Worm (Caenorhabditis elegans) whole organism, late embryonic: ENCODE measurements around the gene Y67A10A.11.
A peak's percentile ranks its signal among the peaks of the same experiment; 100 is the strongest.

ENCODE experiments used
- F13H6.1 ChIP-seq: sonication (generic microtip); optimal IDR thresholded peaks from 2 replicates; lab custom pipeline; 2016; ENCODE audit warnings: missing genetic modification characterization, missing compliant biosample characterization
- T23F11.4 ChIP-seq: fragments of 200-800 bp; sonication (Bioruptor generic); optimal IDR thresholded peaks from 2 replicates; lab custom pipeline; 2018; ENCODE audit warnings: mild to moderate bottlenecking, missing genetic modification characterization, missing compliant biosample characterization
- ama-1 ChIP-seq: fragments of 150-350 bp; optimal IDR thresholded peaks from 2 replicates; lab custom pipeline; 2014
- ceh-2 ChIP-seq: sonication (generic microtip); optimal IDR thresholded peaks from 2 replicates; lab custom pipeline; 2016; ENCODE audit warnings: missing genotype, missing genetic modification characterization, missing compliant biosample characterization
- ceh-22 ChIP-seq: sonication (generic microtip); optimal IDR thresholded peaks from 2 replicates; lab custom pipeline; 2017; ENCODE audit warnings: missing biosample characterization, missing genetic modification characterization
- ceh-31 ChIP-seq: sonication (generic microtip); optimal IDR thresholded peaks from 2 replicates; lab custom pipeline; 2016; ENCODE audit warnings: missing genetic modification characterization, missing compliant biosample characterization
- ceh-34 ChIP-seq: sonication (generic microtip); optimal IDR thresholded peaks from 2 replicates; lab custom pipeline; 2016; ENCODE audit warnings: mild to moderate bottlenecking, missing genetic modification characterization, missing compliant biosample characterization
- elt-4 ChIP-seq: sonication (generic microtip); optimal IDR thresholded peaks from 2 replicates; lab custom pipeline; 2016; ENCODE audit warnings: missing genetic modification characterization, missing compliant biosample characterization
- nhr-11 ChIP-seq: fragments of 150-350 bp; optimal IDR thresholded peaks from 2 replicates; lab custom pipeline; 2014; ENCODE audit warnings: missing biosample characterization, missing genetic modification characterization
- pqm-1 ChIP-seq: sonication (generic microtip); optimal IDR thresholded peaks from 2 replicates; lab custom pipeline; 2016; ENCODE audit warnings: missing genetic modification characterization, missing compliant biosample characterization
- pros-1 ChIP-seq: fragments of 150-350 bp; optimal IDR thresholded peaks from 2 replicates; lab custom pipeline; 2014; ENCODE audit warnings: missing biosample characterization, missing genetic modification reagents, missing genetic modification characterization
- ref-2 ChIP-seq: sonication (generic microtip); optimal IDR thresholded peaks from 2 replicates; lab custom pipeline; 2016; ENCODE audit warnings: missing genetic modification characterization, missing compliant biosample characterization
- rnt-1 ChIP-seq: sonication (generic microtip); optimal IDR thresholded peaks from 2 replicates; lab custom pipeline; 2016; ENCODE audit warnings: missing genetic modification characterization, missing compliant biosample characterization
- sdc-2 ChIP-seq: sonication (generic microtip); optimal IDR thresholded peaks from 2 replicates; lab custom pipeline; 2016; ENCODE audit warnings: missing genotype, missing genetic modification characterization, missing compliant biosample characterization
- sox-2 ChIP-seq: fragments of 200-800 bp; sonication (Bioruptor generic); IDR thresholded peaks from 2 replicates; pipeline ENCODE4 v1.3.6; 2022; ENCODE audit warnings: missing genetic modification reagents, missing genetic modification characterization, missing compliant biosample characterization
- tbx-7 ChIP-seq: sonication (generic microtip); optimal IDR thresholded peaks from 2 replicates; lab custom pipeline; 2016; ENCODE audit warnings: missing genotype, missing genetic modification characterization, missing compliant biosample characterization
- ttx-3 ChIP-seq: sonication (generic microtip); optimal IDR thresholded peaks from 2 replicates; lab custom pipeline; 2016; ENCODE audit warnings: missing genetic modification reagents, missing genetic modification characterization, missing compliant biosample characterization
- ztf-16 ChIP-seq: sonication (generic microtip); optimal IDR thresholded peaks from 2 replicates; lab custom pipeline; 2017; ENCODE audit warnings: missing genetic modification characterization, missing compliant biosample characterization

Y67A10A.11 gene

ce11 chrIV:14391268-14391667, 51.5 kb downstream of the Y67A10A.11 start:
- no peak for TF ChIP-seq ceh-34
- TF ChIP-seq pros-1 (tag; lab: Kevin White, UChicago) = no peak
- no peak for TF ChIP-seq ttx-3 (tag; lab: Kevin White, UChicago)
- no peak for TF ChIP-seq F13H6.1
- TF ChIP-seq ama-1 (lab: Kevin White, UChicago) = no peak
- no peak for TF ChIP-seq ceh-2 (tag; lab: Kevin White, UChicago)
- TF ChIP-seq nhr-11 (tag; lab: Kevin White, UChicago) = no peak
- no peak for TF ChIP-seq rnt-1
- no peak for TF ChIP-seq tbx-7 (tag; lab: Kevin White, UChicago)
- TF ChIP-seq, all 69 proteins: peak for 0

DNA sequence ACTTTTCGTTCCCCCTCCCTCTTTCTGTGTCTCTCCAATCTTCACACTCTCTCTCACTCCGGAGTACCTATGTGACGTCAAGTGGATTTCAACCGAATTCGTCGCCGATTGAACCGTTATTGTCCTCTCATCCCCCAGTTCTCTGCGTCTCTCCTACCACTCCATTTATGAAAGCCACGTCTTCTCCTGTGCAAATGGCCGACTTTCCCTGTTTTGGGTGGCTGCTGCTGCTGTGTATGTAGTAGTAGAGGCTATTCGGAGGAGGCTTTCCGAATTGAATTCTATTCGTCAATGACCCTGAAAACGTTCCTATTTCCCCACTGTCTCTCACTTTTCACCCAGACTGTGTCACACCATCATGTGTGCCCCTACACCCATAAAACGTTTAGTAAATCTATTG, 52.0 kb downstream of the Y67A10A.11 start:
- peak; percentile 48 for TF ChIP-seq pros-1 (tag; lab: Kevin White, UChicago)
- TF ChIP-seq sox-2 (GFP tag; lab: Robert Waterston, UW) = no peak; the same call in 1 of the 2 replicates
- TF ChIP-seq T23F11.4 (GFP tag; lab: Kevin White, UChicago) = no peak
- no peak for TF ChIP-seq elt-4 (tag; lab: Kevin White, UChicago)
- no peak for TF ChIP-seq ztf-16 (tag; lab: Kevin White, UChicago)
- TF ChIP-seq ceh-22 (tag; lab: Kevin White, UChicago) = no peak
- TF ChIP-seq ref-2 = no peak
- TF ChIP-seq ceh-31 = peak; percentile 31
- TF ChIP-seq sdc-2 (tag; lab: Kevin White, UChicago) = no peak
- TF ChIP-seq pqm-1 (tag; lab: Kevin White, UChicago) = no peak
